Worm (Caenorhabditis elegans) whole organism, mixed stage, embryonic: ENCODE measurements around the gene med-2.

ENCODE experiments used
- M03D4.4 ChIP-seq: sonication (generic microtip); optimal IDR thresholded peaks from 2 replicates; lab custom pipeline; 2017; ENCODE audit warnings: mild to moderate bottlenecking, missing genetic modification characterization, missing compliant biosample characterization
- bed-3 ChIP-seq: fragments of 200-800 bp; sonication (Bioruptor generic); optimal IDR thresholded peaks from 3 replicates; lab custom pipeline; 2018; ENCODE audit warnings: mild to moderate bottlenecking, missing genetic modification characterization, moderate library complexity, missing compliant biosample characterization
- blmp-1 ChIP-seq: fragments of 150-350 bp; optimal IDR thresholded peaks from 2 replicates; lab custom pipeline; 2014; ENCODE audit warnings: missing biosample characterization, missing genetic modification characterization
- ceh-39 ChIP-seq: fragments of 150-350 bp; optimal IDR thresholded peaks from 2 replicates; lab custom pipeline; 2014; ENCODE audit warnings: missing biosample characterization, missing genetic modification characterization
- ceh-43 ChIP-seq: fragments of 200-800 bp; sonication (Bioruptor generic); optimal IDR thresholded peaks from 2 replicates; lab custom pipeline; 2018; ENCODE audit warnings: mild to moderate bottlenecking, missing genetic modification characterization, moderate library complexity, missing compliant biosample characterization
- ceh-83 ChIP-seq: fragments of 200-800 bp; sonication (Bioruptor generic); optimal IDR thresholded peaks from 2 replicates; lab custom pipeline; 2018; ENCODE audit warnings: mild to moderate bottlenecking, missing genetic modification characterization, missing compliant biosample characterization
- ces-1 ChIP-seq: fragments of 150-350 bp; optimal IDR thresholded peaks from 2 replicates; lab custom pipeline; 2014; ENCODE audit warnings: missing biosample characterization, missing genetic modification reagents, missing genetic modification characterization
- drap-1 ChIP-seq: fragments of 200-800 bp; sonication (Bioruptor generic); optimal IDR thresholded peaks from 3 replicates; lab custom pipeline; 2018; ENCODE audit warnings: mild to moderate bottlenecking, missing genetic modification characterization, missing compliant biosample characterization
- elt-3 ChIP-seq: fragments of 150-350 bp; optimal IDR thresholded peaks from 2 replicates; lab custom pipeline; 2014; ENCODE audit warnings: missing biosample characterization, missing genetic modification characterization
- flh-1 ChIP-seq: fragments of 200-800 bp; sonication (Bioruptor generic); optimal IDR thresholded peaks from 2 replicates; lab custom pipeline; 2018; ENCODE audit warnings: mild to moderate bottlenecking, missing genetic modification characterization, moderate library complexity, missing compliant biosample characterization
- ham-2 ChIP-seq: fragments of 200-800 bp; sonication (Bioruptor generic); optimal IDR thresholded peaks from 2 replicates; lab custom pipeline; 2018; ENCODE audit warnings: mild to moderate bottlenecking, missing genetic modification characterization, missing compliant biosample characterization
- hlh-1 ChIP-seq: fragments of 150-350 bp; optimal IDR thresholded peaks from 2 replicates; lab custom pipeline; 2014; ENCODE audit warnings: missing biosample characterization, missing genetic modification reagents, missing genetic modification characterization
- lin-13 ChIP-seq: fragments of 150-350 bp; optimal IDR thresholded peaks from 2 replicates; lab custom pipeline; 2014; ENCODE audit warnings: missing biosample characterization, missing genetic modification characterization
- lin-32 ChIP-seq: fragments of 200-800 bp; sonication (Bioruptor generic); optimal IDR thresholded peaks from 2 replicates; lab custom pipeline; 2018; ENCODE audit warnings: mild to moderate bottlenecking, missing genetic modification characterization, missing compliant biosample characterization
- lsy-2 ChIP-seq: fragments of 150-350 bp; optimal IDR thresholded peaks from 2 replicates; lab custom pipeline; 2014; ENCODE audit warnings: missing biosample characterization, missing genetic modification characterization
- mep-1 ChIP-seq: fragments of 150-350 bp; optimal IDR thresholded peaks from 2 replicates; lab custom pipeline; 2017; ENCODE audit warnings: missing biosample characterization, missing genetic modification reagents, missing genetic modification characterization, inconsistent platforms
- mls-2 ChIP-seq: sonication (generic microtip); optimal IDR thresholded peaks from 2 replicates; lab custom pipeline; 2016; ENCODE audit warnings: mild to moderate bottlenecking, missing genetic modification characterization, moderate library complexity, missing compliant biosample characterization
- nhr-12 ChIP-seq: fragments of 150-350 bp; optimal IDR thresholded peaks from 2 replicates; lab custom pipeline; 2014; ENCODE audit warnings: missing biosample characterization, missing genetic modification characterization
- nhr-2 ChIP-seq: fragments of 150-350 bp; optimal IDR thresholded peaks from 2 replicates; lab custom pipeline; 2014; ENCODE audit warnings: missing biosample characterization, missing genetic modification characterization
- nhr-237 ChIP-seq: fragments of 150-350 bp; optimal IDR thresholded peaks from 2 replicates; lab custom pipeline; 2014; ENCODE audit warnings: missing biosample characterization, missing genetic modification characterization
- nhr-28 ChIP-seq: fragments of 150-350 bp; optimal IDR thresholded peaks from 2 replicates; lab custom pipeline; 2014; ENCODE audit warnings: missing biosample characterization, missing genetic modification characterization
- nhr-76 ChIP-seq: sonication (generic microtip); optimal IDR thresholded peaks from 2 replicates; lab custom pipeline; 2017; ENCODE audit warnings: missing biosample characterization, missing genetic modification characterization
- pha-4 ChIP-seq: fragments of 150-350 bp; optimal IDR thresholded peaks from 2 replicates; lab custom pipeline; 2018; ENCODE audit warnings: missing biosample characterization, missing genetic modification reagents, missing genetic modification characterization
- snpc-4 ChIP-seq: fragments of 150-350 bp; optimal IDR thresholded peaks from 2 replicates; lab custom pipeline; 2014; ENCODE audit warnings: missing biosample characterization, missing genetic modification characterization
- sptf-1 ChIP-seq: sonication (generic microtip); optimal IDR thresholded peaks from 2 replicates; lab custom pipeline; 2017; ENCODE audit warnings: mild to moderate bottlenecking, missing genetic modification characterization, moderate library complexity, missing compliant biosample characterization
- tbx-8 ChIP-seq: fragments of 200-800 bp; sonication (Bioruptor generic); optimal IDR thresholded peaks from 2 replicates; lab custom pipeline; 2018; ENCODE audit warnings: mild to moderate bottlenecking, missing genetic modification characterization, moderate library complexity, missing compliant biosample characterization
- unc-120 ChIP-seq: sonication (generic microtip); optimal IDR thresholded peaks from 2 replicates; lab custom pipeline; 2017; ENCODE audit warnings: missing genetic modification characterization, missing compliant biosample characterization; ENCODE audit not compliant: poor library complexity, severe bottlenecking
- unc-39 ChIP-seq: fragments of 150-350 bp; optimal IDR thresholded peaks from 2 replicates; lab custom pipeline; 2014; ENCODE audit warnings: missing biosample characterization, missing genetic modification characterization
- unc-62 ChIP-seq: fragments of 150-350 bp; optimal IDR thresholded peaks from 2 replicates; lab custom pipeline; 2014; ENCODE audit warnings: missing biosample characterization, missing genetic modification reagents, missing genetic modification characterization
- zip-8 ChIP-seq: fragments of 150-350 bp; optimal IDR thresholded peaks from 2 replicates; lab custom pipeline; 2014; ENCODE audit warnings: missing biosample characterization, missing genetic modification characterization
- ztf-11 ChIP-seq: fragments of 150-350 bp; optimal IDR thresholded peaks from 2 replicates; lab custom pipeline; 2014; ENCODE audit warnings: missing biosample characterization, missing genetic modification characterization

Gene med-2

DNA sequence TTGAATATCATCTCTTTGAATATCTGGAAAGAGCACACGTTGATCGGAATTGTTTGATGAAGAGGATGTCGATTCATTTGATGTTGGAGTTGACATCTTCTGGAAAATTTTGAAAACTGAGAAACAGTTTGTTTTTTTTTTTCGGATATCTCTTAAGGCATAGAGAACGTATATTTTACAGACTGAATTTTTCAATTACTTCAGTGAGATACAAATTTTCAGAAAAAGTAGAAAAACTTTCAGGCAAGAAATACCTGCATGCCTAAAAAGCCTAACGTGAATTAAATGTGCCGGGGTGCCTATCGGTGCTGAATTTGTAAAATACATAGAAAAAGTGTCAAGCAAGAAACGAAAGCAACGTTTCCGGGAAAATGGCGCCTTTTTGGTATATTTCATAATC lies 27.6 kb upstream of the med-2 start, which contains the start of gene zak-1:
Gene zak-1 (minus strand): TSS at position 101 of the 400 bp plus-strand sequence.
- TF ChIP-seq M03D4.4 (no peak), ceh-83 (no peak), ham-2 (GFP tag; lab: Kevin White, UChicago) (no peak), lsy-2 (tag; lab: Kevin White, UChicago) (no peak), lin-13 (no peak)

DNA sequence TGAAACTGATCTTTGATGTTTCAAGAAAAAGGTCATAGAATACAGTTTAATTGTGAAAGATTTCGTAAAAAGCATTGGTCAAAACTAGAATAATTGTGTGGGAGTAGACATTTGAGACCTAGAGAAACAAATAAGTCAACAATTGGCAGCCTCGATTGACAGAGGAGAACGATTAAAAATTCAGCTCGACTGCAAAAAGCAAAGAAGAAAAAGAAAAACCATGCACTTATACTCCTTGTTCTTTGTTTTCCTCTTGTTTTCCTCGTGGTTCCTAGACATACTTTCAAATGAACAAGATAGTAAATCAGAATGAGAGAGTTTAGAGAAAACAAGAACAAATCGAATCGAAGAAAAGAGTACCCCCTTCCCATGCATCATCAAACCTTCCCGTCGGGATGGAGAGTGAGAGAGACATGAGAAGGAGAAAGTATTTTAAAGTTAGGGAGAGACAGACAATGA lies 26.9 kb upstream of the med-2 start:
- TF ChIP-seq nhr-28 (tag; lab: Kevin White, UChicago) (no peak), unc-62 (GFP tag; lab: Kevin White, UChicago) (no peak), ceh-83 (no peak), ztf-11 (tag; lab: Kevin White, UChicago) (no peak), zip-8 (no peak), blmp-1 (tag; lab: Kevin White, UChicago) (no peak), hlh-1 (tag; lab: Kevin White, UChicago) (no peak), pha-4 (tag; lab: Kevin White, UChicago) (no peak), sptf-1 (tag; lab: Kevin White, UChicago) (no peak), M03D4.4 (no peak), nhr-12 (tag; lab: Kevin White, UChicago) (no peak), nhr-2 (tag; lab: Kevin White, UChicago) (no peak), elt-3 (tag; lab: Kevin White, UChicago) (no peak), unc-39 (tag; lab: Kevin White, UChicago) (no peak), drap-1 (GFP tag; lab: Kevin White, UChicago) (no peak)

DNA sequence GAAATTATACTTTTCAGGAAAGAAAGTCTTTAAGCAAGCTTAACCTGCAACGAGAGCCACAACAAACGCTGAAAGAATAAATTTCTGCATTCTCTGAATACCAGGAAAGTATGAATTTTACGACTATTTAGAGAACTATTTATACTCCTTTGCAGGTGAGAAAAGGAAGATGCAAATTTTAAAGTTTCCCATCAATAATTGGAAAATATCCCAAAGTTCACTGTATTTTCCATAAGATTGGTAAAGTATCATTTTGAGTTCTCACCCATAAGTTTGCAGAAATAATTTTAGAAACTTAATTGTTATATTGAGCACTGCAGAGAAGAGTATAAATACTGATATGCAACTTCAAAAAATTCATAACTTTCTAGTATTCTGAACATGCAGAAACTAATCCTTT lies 24.8 kb upstream of the med-2 start, which contains the start of gene clec-158:
Gene clec-158 (minus strand): TSS at position 101 of the 400 bp plus-strand sequence.
- TF ChIP-seq bed-3 (GFP tag; lab: Kevin White, UChicago) (no peak), lin-13 (no peak), drap-1 (GFP tag; lab: Kevin White, UChicago) (no peak), flh-1 (GFP tag; lab: Kevin White, UChicago) (no peak)

DNA sequence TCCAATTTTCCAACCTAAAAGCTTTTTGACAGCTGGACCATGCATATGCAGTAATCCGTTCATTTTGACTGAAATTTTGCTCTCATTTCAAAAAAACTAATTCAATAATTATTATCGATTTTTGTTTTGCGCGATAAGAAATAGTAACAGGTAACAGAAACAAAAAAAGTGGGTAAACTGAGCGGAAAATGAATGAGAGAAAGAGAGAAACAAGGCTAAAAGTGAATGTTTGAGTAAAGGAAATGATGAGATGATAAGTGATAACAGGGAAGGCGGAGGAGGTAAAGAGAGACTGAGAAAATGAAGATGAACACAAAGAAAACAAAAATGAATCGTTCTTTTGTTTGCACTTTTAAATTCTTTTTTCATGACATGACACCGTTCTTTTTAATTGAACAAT lies 20.4 kb upstream of the med-2 start, which contains the start of gene sma-3:
Gene sma-3 (minus strand): TSS at position 68 of the 400 bp plus-strand sequence.
- no peak for TF ChIP-seq ceh-83
- peak; percentile 47 for TF ChIP-seq blmp-1 (tag; lab: Kevin White, UChicago)

DNA sequence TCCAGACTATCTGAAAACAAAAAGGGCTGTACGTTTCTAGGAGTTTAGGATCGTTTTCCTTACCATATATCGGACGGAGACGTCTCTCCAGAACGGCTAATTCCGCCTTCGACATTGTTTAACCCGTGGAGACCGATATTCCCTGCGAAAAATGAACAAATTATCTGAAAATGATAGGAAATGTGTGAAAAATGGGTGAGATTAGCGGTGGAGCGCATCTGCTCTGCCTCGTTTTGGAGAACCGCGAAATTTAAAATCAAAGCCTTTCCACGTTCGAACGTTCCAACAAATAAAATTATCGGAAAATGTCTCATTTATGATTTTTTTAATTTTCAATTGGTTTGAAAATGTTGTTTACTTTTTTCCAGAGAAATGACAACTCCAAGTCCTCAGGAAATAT lies 15.0 kb upstream of the med-2 start, which contains the start of the genes cra-1 and kbp-1:
Gene cra-1 (minus strand): TSS at position 193 of the 400 bp plus-strand sequence.
Gene kbp-1 (plus strand): TSS at position 366 of the 400 bp plus-strand sequence.
- TF ChIP-seq nhr-12 (tag; lab: Kevin White, UChicago) (no peak), unc-120 (tag; lab: Kevin White, UChicago) (peak; percentile 85), nhr-237 (tag; lab: Kevin White, UChicago) (no peak), unc-62 (GFP tag; lab: Kevin White, UChicago) (no peak), mep-1 (tag; lab: Kevin White, UChicago) (peak; percentile 58), M03D4.4 (no peak), drap-1 (GFP tag; lab: Kevin White, UChicago) (no peak), mls-2 (no peak), lin-32 (GFP tag; lab: Kevin White, UChicago) (no peak), ceh-39 (tag; lab: Kevin White, UChicago) (no peak), ham-2 (GFP tag; lab: Kevin White, UChicago) (no peak), bed-3 (GFP tag; lab: Kevin White, UChicago) (no peak), ces-1 (GFP tag; lab: Kevin White, UChicago) (no peak), unc-39 (tag; lab: Kevin White, UChicago) (no peak), zip-8 (no peak), tbx-8 (GFP tag; lab: Kevin White, UChicago) (no peak), lin-13 (peak; percentile 11), ceh-43 (GFP tag; lab: Kevin White, UChicago) (no peak), nhr-76 (no peak), flh-1 (GFP tag; lab: Kevin White, UChicago) (no peak), lsy-2 (tag; lab: Kevin White, UChicago) (peak; percentile 48), hlh-1 (tag; lab: Kevin White, UChicago) (no peak), blmp-1 (tag; lab: Kevin White, UChicago) (no peak), snpc-4 (tag; lab: Kevin White, UChicago) (no peak)
